Fruit fly (Drosophila melanogaster) whole organism, adult: ENCODE measurements around the gene CG18231.

Experiments used
- CG11617 ChIP-seq: fragments of 200-800 bp; sonication (Bioruptor generic); optimal IDR thresholded peaks from 2 replicates; lab custom pipeline; 2017; ENCODE audit warnings: mild to moderate bottlenecking, missing biosample characterization, missing genetic modification reagents, missing genetic modification characterization
- CG14711 ChIP-seq: fragments of 200-800 bp; sonication (Bioruptor generic); optimal IDR thresholded peaks from 2 replicates; lab custom pipeline; 2018; ENCODE audit warnings: missing biosample characterization, mild to moderate bottlenecking, missing genetic modification characterization, moderate library complexity
- CG7045 ChIP-seq: fragments of 200-800 bp; sonication (Bioruptor generic); optimal IDR thresholded peaks from 2 replicates; lab custom pipeline; 2017; ENCODE audit warnings: missing biosample characterization, mild to moderate bottlenecking, missing genetic modification characterization
- CG7101 ChIP-seq: fragments of 200-800 bp; sonication (Bioruptor generic); optimal IDR thresholded peaks from 2 replicates; lab custom pipeline; 2018; ENCODE audit warnings: missing biosample characterization, mild to moderate bottlenecking, missing genetic modification characterization, moderate library complexity
- Clk ChIP-seq: fragments of 200-800 bp; sonication (Bioruptor generic); optimal IDR thresholded peaks from 2 replicates; lab custom pipeline; 2017; ENCODE audit warnings: missing biosample characterization, missing genetic modification characterization
- Crg-1 ChIP-seq: fragments of 200-800 bp; sonication (Bioruptor generic); optimal IDR thresholded peaks from 2 replicates; lab custom pipeline; 2016; ENCODE audit warnings: missing biosample characterization, missing genetic modification characterization
- bab1 ChIP-seq: fragments of 200-800 bp; sonication (Bioruptor generic); optimal IDR thresholded peaks from 3 replicates; lab custom pipeline; 2019; ENCODE audit warnings: missing biosample characterization, mild to moderate bottlenecking, missing genetic modification characterization, moderate library complexity
- cic ChIP-seq: fragments of 200-800 bp; sonication (Bioruptor generic); optimal IDR thresholded peaks from 2 replicates; lab custom pipeline; 2017; ENCODE audit warnings: missing biosample characterization, mild to moderate bottlenecking, missing genetic modification characterization, moderate library complexity
- kay ChIP-seq: fragments of 200-800 bp; sonication (Bioruptor generic); peaks from one replicate; lab custom pipeline; 2016; ENCODE audit warnings: missing biosample characterization, missing genetic modification characterization, borderline replicate concordance
- tj ChIP-seq: fragments of 200-800 bp; sonication (Bioruptor generic); optimal IDR thresholded peaks from 3 replicates; lab custom pipeline; 2017; ENCODE audit warnings: missing biosample characterization, mild to moderate bottlenecking, missing genetic modification characterization, moderate library complexity
- toe ChIP-seq: fragments of 200-800 bp; sonication (Bioruptor generic); optimal IDR thresholded peaks from 2 replicates; lab custom pipeline; 2016; ENCODE audit warnings: missing biosample characterization, missing genetic modification characterization

- TF ChIP-seq tj = no peak
- no peak for TF ChIP-seq CG7101 (tag; lab: Kevin White, UChicago)
- no peak for TF ChIP-seq Clk (GFP tag; lab: Kevin White, UChicago)
- no peak for TF ChIP-seq toe (GFP tag; lab: Kevin White, UChicago)
- TF ChIP-seq CG14711 = no peak
- TF ChIP-seq Crg-1 (GFP tag; lab: Kevin White, UChicago) = no peak
- TF ChIP-seq cic (GFP tag; lab: Kevin White, UChicago) = no peak
- no peak for TF ChIP-seq kay (GFP tag; lab: Kevin White, UChicago)
- no peak for TF ChIP-seq CG11617 (GFP tag; lab: Kevin White, UChicago)
- no peak for TF ChIP-seq CG7045 (GFP tag; lab: Kevin White, UChicago)
- no peak for TF ChIP-seq bab1
These were observed 30.8 kb downstream of the CG18231 start for dm6 chr3L:18638043-18638442.
